Worm (Caenorhabditis elegans): ENCODE data around the gene srh-185.

DNA sequence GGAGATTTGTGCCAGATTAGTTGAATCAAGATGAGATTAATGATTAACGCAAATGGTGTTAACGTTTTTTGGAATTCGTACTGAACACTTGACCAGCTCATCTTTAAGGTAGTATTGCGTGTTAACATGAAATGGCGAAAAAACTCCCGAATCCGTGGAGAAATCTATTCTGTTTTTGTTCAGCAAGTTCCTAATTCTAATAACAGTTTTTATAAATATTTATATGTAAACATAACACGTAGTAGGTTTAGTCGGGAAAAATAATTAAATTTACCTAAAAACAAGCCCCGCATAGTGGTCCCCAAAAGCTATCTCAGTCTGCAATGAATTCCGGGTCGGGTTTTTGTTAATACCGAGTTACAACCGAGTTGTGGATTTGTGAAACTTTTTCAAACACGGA lies 7.0 kb upstream of the srh-185 start, which contains the start of gene str-244:
- TF ChIP-seq T22C8.4 (GFP tag; IDR thresholded peaks at IDR 0.05) = no peak
- TF ChIP-seq flt-1 (GFP tag; IDR thresholded peaks at IDR 0.05) = no peak
- TF ChIP-seq ref-1 (GFP tag; conservative IDR thresholded peaks at IDR 0.05) = no peak
- TF ChIP-seq klf-2 (GFP tag; conservative IDR thresholded peaks at IDR 0.05) = no peak
- TF ChIP-seq med-1 (GFP tag; optimal IDR thresholded peaks at IDR 0.05; ENCODE audit: insufficient read depth) = no peak
- TF ChIP-seq ztf-23 (GFP tag; IDR thresholded peaks at IDR 0.05) = no peak
- TF ChIP-seq ztf-29 (GFP tag; IDR thresholded peaks at IDR 0.05) = no peak
- TF ChIP-seq cog-1 (tag; optimal IDR thresholded peaks at IDR 0.05) = no peak

All from whole organism, midembryonic.